ENCODE assay signal across 5 worm cellular contexts in genomic region chrV:6398922-6399321, ce11.
TF ChIP-seq lines count a peak whose summit lies in the region.

No protein-coding gene starts in this region.

TF ChIP-seq in whole organism, L1 larva, 84 proteins besides CTCF, POLR2A, EP300 and RAD21:
- TF ChIP-seq nhr-76 (tag; optimal IDR thresholded peaks at IDR 0.05; lab: Kevin White, UChicago) (no peak), elt-2 (tag; optimal IDR thresholded peaks at IDR 0.05; lab: Kevin White, UChicago) (peak; percentile 88), lin-14 (GFP tag; optimal IDR thresholded peaks at IDR 0.05; lab: Kevin White, UChicago) (peak; percentile 10)

TF ChIP-seq in whole organism, L2 larva, 48 proteins besides CTCF, POLR2A, EP300 and RAD21:
- TF ChIP-seq fos-1 (tag; optimal IDR thresholded peaks at IDR 0.05; lab: Kevin White, UChicago) (peak; percentile 67), nhr-12 (tag; optimal IDR thresholded peaks at IDR 0.05; lab: Kevin White, UChicago) (no peak), elt-1 (tag; optimal IDR thresholded peaks at IDR 0.05; lab: Kevin White, UChicago) (no peak), sma-9 (GFP tag; optimal IDR thresholded peaks at IDR 0.05; lab: Kevin White, UChicago) (peak; percentile 50), sma-9 (tag; optimal IDR thresholded peaks at IDR 0.05; lab: Kevin White, UChicago) (no peak), crh-2 (tag; optimal IDR thresholded peaks at IDR 0.05; lab: Kevin White, UChicago) (peak; percentile 3), lin-13 (GFP tag; optimal IDR thresholded peaks at IDR 0.05; lab: Kevin White, UChicago) (no peak), nhr-25 (tag; optimal IDR thresholded peaks at IDR 0.05; lab: Kevin White, UChicago) (no peak), ztf-1 (GFP tag; conservative IDR thresholded peaks at IDR 0.05; lab: Robert Waterston, UW) (no peak), blmp-1 (tag; optimal IDR thresholded peaks at IDR 0.05; lab: Kevin White, UChicago; ENCODE audit: insufficient read depth) (no peak), skn-1 (tag; optimal IDR thresholded peaks at IDR 0.05; lab: Kevin White, UChicago) (no peak), elt-3 (tag; optimal IDR thresholded peaks at IDR 0.05; lab: Kevin White, UChicago) (no peak), sma-3 (GFP tag; optimal IDR thresholded peaks at IDR 0.05; lab: Kevin White, UChicago) (no peak), unc-62 (GFP tag; optimal IDR thresholded peaks at IDR 0.05; lab: Kevin White, UChicago) (no peak), ztf-4 (tag; optimal IDR thresholded peaks at IDR 0.05; lab: Kevin White, UChicago) (no peak), unc-39 (tag; optimal IDR thresholded peaks at IDR 0.05; lab: Kevin White, UChicago) (no peak), ama-1 (optimal IDR thresholded peaks at IDR 0.05; lab: Kevin White, UChicago) (no peak), ZK546.5 (tag; optimal IDR thresholded peaks at IDR 0.05; lab: Kevin White, UChicago) (no peak), snpc-4 (tag; optimal IDR thresholded peaks at IDR 0.05; lab: Kevin White, UChicago) (no peak), nhr-10 (tag; optimal IDR thresholded peaks at IDR 0.05; lab: Kevin White, UChicago) (no peak), nhr-237 (tag; optimal IDR thresholded peaks at IDR 0.05; lab: Kevin White, UChicago) (no peak), unc-55 (GFP tag; optimal IDR thresholded peaks at IDR 0.05; lab: Kevin White, UChicago) (no peak), dmd-4 (tag; optimal IDR thresholded peaks at IDR 0.05; lab: Kevin White, UChicago) (no peak)

TF ChIP-seq in whole organism, L3 larva, 47 proteins besides CTCF, POLR2A, EP300 and RAD21:
- TF ChIP-seq pha-4 (tag; optimal IDR thresholded peaks at IDR 0.05; lab: Kevin White, UChicago) (no peak), aly-2 (tag; optimal IDR thresholded peaks at IDR 0.05; lab: Kevin White, UChicago) (no peak), elt-2 (tag; optimal IDR thresholded peaks at IDR 0.05; lab: Kevin White, UChicago) (peak; percentile 94), ceh-28 (tag; optimal IDR thresholded peaks at IDR 0.05; lab: Kevin White, UChicago) (no peak), nhr-23 (tag; optimal IDR thresholded peaks at IDR 0.05; lab: Kevin White, UChicago) (no peak), jun-1 (tag; optimal IDR thresholded peaks at IDR 0.05; lab: Kevin White, UChicago) (peak; percentile 39), pqm-1 (tag; optimal IDR thresholded peaks at IDR 0.05; lab: Kevin White, UChicago) (peak; percentile 82), lin-15B (tag; optimal IDR thresholded peaks at IDR 0.05; lab: Kevin White, UChicago) (no peak)

TF ChIP-seq in whole organism, L4 larva, 104 proteins besides CTCF, POLR2A, EP300 and RAD21:
- TF ChIP-seq pqm-1 (tag; optimal IDR thresholded peaks at IDR 0.05; lab: Kevin White, UChicago) (peak; percentile 78), nhr-28 (tag; optimal IDR thresholded peaks at IDR 0.05; lab: Kevin White, UChicago) (peak; percentile 92), pha-4 (GFP tag; IDR thresholded peaks at IDR 0.05; lab: Robert Waterston, UW) (no peak), pha-4 (tag; optimal IDR thresholded peaks at IDR 0.05; lab: Kevin White, UChicago) (no peak), hif-1 (tag; optimal IDR thresholded peaks at IDR 0.05; lab: Kevin White, UChicago) (no peak), hlh-11 (tag; optimal IDR thresholded peaks at IDR 0.05; lab: Kevin White, UChicago) (peak; percentile 70), egl-43 (GFP tag; IDR thresholded peaks at IDR 0.05; lab: Robert Waterston, UW) (no peak), nhr-77 (tag; optimal IDR thresholded peaks at IDR 0.05; lab: Kevin White, UChicago) (peak; percentile 17), dmd-6 (GFP tag; IDR thresholded peaks at IDR 0.05; lab: Robert Waterston, UW) (peak; percentile 80), daf-16 (GFP tag; optimal IDR thresholded peaks at IDR 0.05; lab: Kevin White, UChicago) (no peak), daf-16 (tag; optimal IDR thresholded peaks at IDR 0.05; lab: Kevin White, UChicago) (peak; percentile 77), dve-1 (tag; optimal IDR thresholded peaks at IDR 0.05; lab: Kevin White, UChicago; ENCODE audit: insufficient read depth) (peak; percentile 80), tra-1 (GFP tag; IDR thresholded peaks at IDR 0.05; lab: Robert Waterston, UW) (peak; percentile 50; the same call in 1 of the 2 replicates), php-3 (GFP tag; IDR thresholded peaks at IDR 0.05; lab: Robert Waterston, UW) (peak; percentile 72), nhr-102 (tag; optimal IDR thresholded peaks at IDR 0.05; lab: Kevin White, UChicago) (peak; percentile 18)

TF ChIP-seq in whole organism, young adult, 124 proteins besides CTCF, POLR2A, EP300 and RAD21:
- TF ChIP-seq madf-6 (GFP tag; IDR thresholded peaks at IDR 0.05; lab: Robert Waterston, UW) (no peak), chd-7 (tag; optimal IDR thresholded peaks at IDR 0.05; lab: Kevin White, UChicago) (no peak), ets-4 (GFP tag; optimal IDR thresholded peaks at IDR 0.05; lab: Kevin White, UChicago) (peak; percentile 5), cebp-2 (GFP tag; IDR thresholded peaks at IDR 0.05; lab: Robert Waterston, UW) (no peak), nhr-80 (tag; optimal IDR thresholded peaks at IDR 0.05; lab: Kevin White, UChicago) (peak; percentile 75), sea-2 (GFP tag; IDR thresholded peaks at IDR 0.05; lab: Robert Waterston, UW) (no peak)
